Fruit fly (Drosophila melanogaster): ENCODE measurements around the gene Ir7c.

The Ir7c gene

dm6 chrX:7901153-7902038 is 27.2 kb downstream of the Ir7c start, which contains the start of the genes RpS6 and bys (continued):
- TF ChIP-seq CG1529 (GFP tag; optimal IDR thresholded peaks at IDR 0.05), result no peak
- TF ChIP-seq CG3065 (GFP tag; optimal IDR thresholded peaks at IDR 0.05), result no peak
- peak; percentile 42; the same call in 2 of the 3 replicates for TF ChIP-seq dysf (GFP tag; IDR thresholded peaks at IDR 0.05)
- TF ChIP-seq CG2116 (GFP tag; optimal IDR thresholded peaks at IDR 0.05), result peak; percentile 91
- TF ChIP-seq eve (GFP tag; optimal IDR thresholded peaks at IDR 0.05), result no peak
- peak; percentile 57 for TF ChIP-seq CoRest (tag; optimal IDR thresholded peaks at IDR 0.05)
- TF ChIP-seq D (optimal IDR thresholded peaks at IDR 0.05), result no peak
- TF ChIP-seq D (GFP tag; optimal IDR thresholded peaks at IDR 0.05), result peak; percentile 10
- TF ChIP-seq CG31224 (GFP tag; IDR thresholded peaks at IDR 0.05), result 0 out of 2 replicates have a peak, but pooled peaks have one; percentile 32
- TF ChIP-seq CG9437 (GFP tag; optimal IDR thresholded peaks at IDR 0.05), result peak; percentile 63
- TF ChIP-seq zf30C (GFP tag; optimal IDR thresholded peaks at IDR 0.05), result peak; percentile 10
- TF ChIP-seq bab2 (GFP tag; optimal IDR thresholded peaks at IDR 0.05), result peak; percentile 36
- no peak for TF ChIP-seq hkb (optimal IDR thresholded peaks at IDR 0.05)
- TF ChIP-seq hkb (GFP tag; IDR thresholded peaks at IDR 0.05), result peak; percentile 35; the same call in 1 of the 2 replicates
- TF ChIP-seq CG18764 (GFP tag; optimal IDR thresholded peaks at IDR 0.05), result no peak
- peak; percentile 21 for TF ChIP-seq Sin3A (optimal IDR thresholded peaks at IDR 0.05)
- peak; percentile 22 for TF ChIP-seq HLH54F (GFP tag; optimal IDR thresholded peaks at IDR 0.05)
- TF ChIP-seq CG1024 (GFP tag; IDR thresholded peaks at IDR 0.05), result no peak
- TF ChIP-seq Dip2 (GFP tag; IDR thresholded peaks at IDR 0.05), result no peak
- peak; percentile 58 for TF ChIP-seq nmo (GFP tag; optimal IDR thresholded peaks at IDR 0.05)
- peak; percentile 83 for TF ChIP-seq CG6791 (GFP tag; IDR thresholded peaks at IDR 0.05; ENCODE audit: partially characterized antibody)
- peak; percentile 82 for TF ChIP-seq nom (GFP tag; optimal IDR thresholded peaks at IDR 0.05)
- TF ChIP-seq Neu2 (GFP tag; optimal IDR thresholded peaks at IDR 0.05; ENCODE audit: borderline replicate concordance), result no peak
- TF ChIP-seq Tbp (GFP tag; optimal IDR thresholded peaks at IDR 0.05), result no peak
- TF ChIP-seq kni (GFP tag; optimal IDR thresholded peaks at IDR 0.05), result peak; percentile 30
- no peak for TF ChIP-seq cg (GFP tag; optimal IDR thresholded peaks at IDR 0.05)
- TF ChIP-seq CG30431 (GFP tag; optimal IDR thresholded peaks at IDR 0.05), result no peak
- no peak for TF ChIP-seq Ravus (GFP tag; IDR thresholded peaks at IDR 0.05)
- no peak for TF ChIP-seq org-1 (GFP tag; optimal IDR thresholded peaks at IDR 0.05)
- TF ChIP-seq Spps (tag; optimal IDR thresholded peaks at IDR 0.05), result no peak
- no peak for TF ChIP-seq abd-A (tag; optimal IDR thresholded peaks at IDR 0.05)
- no peak for TF ChIP-seq trh (GFP tag; optimal IDR thresholded peaks at IDR 0.05)
- TF ChIP-seq croc (GFP tag; conservative IDR thresholded peaks at IDR 0.05), result no peak
- TF ChIP-seq psq (GFP tag; optimal IDR thresholded peaks at IDR 0.05), result no peak
- TF ChIP-seq CG2129 (GFP tag; IDR thresholded peaks at IDR 0.05; ENCODE audit: partially characterized antibody), result peak; percentile 74
- peak; percentile 31 for TF ChIP-seq Nf-YC (tag; optimal IDR thresholded peaks at IDR 0.05)
- no peak for TF ChIP-seq salm (tag; optimal IDR thresholded peaks at IDR 0.05)
- TF ChIP-seq Med (GFP tag), result peak; percentile 89
- TF ChIP-seq h (optimal IDR thresholded peaks at IDR 0.05), result no peak
- peak; percentile 2 to 5 for TF ChIP-seq bsh (GFP tag; optimal IDR thresholded peaks at IDR 0.05)
- peak; percentile 49 for TF ChIP-seq CG7839 (tag; optimal IDR thresholded peaks at IDR 0.05)
- no peak; the same call in 1 of the 2 replicates for TF ChIP-seq CG9215 (GFP tag; IDR thresholded peaks at IDR 0.05)
- TF ChIP-seq mirr (GFP tag; optimal IDR thresholded peaks at IDR 0.05), result peak; percentile 31
- TF ChIP-seq Optix (GFP tag; IDR thresholded peaks at IDR 0.05), result 0 out of 3 replicates have a peak, but pooled peaks have one; percentile 32
- TF ChIP-seq Opbp (GFP tag; IDR thresholded peaks at IDR 0.05; ENCODE audit: partially characterized antibody), result peak; percentile 92
- TF ChIP-seq CG11504 (tag; optimal IDR thresholded peaks at IDR 0.05), result peak; percentile 46
- TF ChIP-seq phol (tag; optimal IDR thresholded peaks at IDR 0.05), result peak; percentile 34
- peak; percentile 65 for TF ChIP-seq CG14710 (tag; optimal IDR thresholded peaks at IDR 0.05)
- TF ChIP-seq Sox100B (GFP tag; optimal IDR thresholded peaks at IDR 0.05), result peak; percentile 61
- peak; percentile 82 for TF ChIP-seq CG7928 (GFP tag; optimal IDR thresholded peaks at IDR 0.05)

Data from whole organism, embryonic.